Fruit fly (Drosophila melanogaster) S2 (cell line): ENCODE results near the gene Nup93-2.

ENCODE experiments used
- CG8478 ChIP-seq: fragments of >200 bp; optimal IDR thresholded peaks from 2 replicates; lab custom pipeline; 2018
- CTCF ChIP-seq, 2 experiments: fragments of >200 bp; optimal IDR thresholded peaks; 2 replicates each; lab custom pipeline; 2018

DNA sequence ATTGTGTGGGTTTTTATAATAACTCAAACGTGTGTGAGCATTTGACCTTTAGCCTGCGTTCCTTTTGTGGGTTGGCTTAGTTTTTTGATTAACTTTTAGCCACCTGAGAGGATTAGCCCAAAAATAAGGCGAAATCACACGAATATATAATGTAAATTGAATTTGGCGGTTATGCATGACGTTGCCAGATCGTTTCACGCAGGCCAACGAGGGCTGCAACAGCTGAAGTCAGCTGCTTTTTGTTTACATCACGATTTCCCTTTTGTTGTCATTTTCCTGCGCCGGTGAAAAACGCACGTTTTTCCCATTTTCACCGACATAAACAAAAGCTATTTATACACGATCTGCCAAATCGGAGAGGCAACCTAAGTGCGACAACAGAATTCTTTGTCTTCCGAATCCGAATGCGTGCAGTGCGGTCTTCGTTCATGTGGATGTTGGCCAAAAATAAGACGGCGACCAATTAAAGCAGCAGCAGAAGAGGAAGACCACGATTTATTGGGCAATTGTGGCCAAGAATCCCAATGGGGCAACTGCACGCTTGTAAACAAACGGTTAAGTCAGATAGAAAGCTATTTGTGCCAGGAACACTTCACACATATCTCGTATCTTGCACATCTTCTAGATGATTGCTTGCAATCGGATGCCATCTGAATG, 18.8 kb downstream of the Nup93-2 start, which contains the start of gene CG3631:
- TF ChIP-seq CG8478 (lab: Kevin White, UChicago) (no peak), CTCF (optimal IDR thresholded peaks at IDR 0.05; lab: Kevin White, UChicago) (no peak)
